Fruit fly (Drosophila melanogaster): Measurements from ENCODE around the gene ERR.

ERR gene

DNA sequence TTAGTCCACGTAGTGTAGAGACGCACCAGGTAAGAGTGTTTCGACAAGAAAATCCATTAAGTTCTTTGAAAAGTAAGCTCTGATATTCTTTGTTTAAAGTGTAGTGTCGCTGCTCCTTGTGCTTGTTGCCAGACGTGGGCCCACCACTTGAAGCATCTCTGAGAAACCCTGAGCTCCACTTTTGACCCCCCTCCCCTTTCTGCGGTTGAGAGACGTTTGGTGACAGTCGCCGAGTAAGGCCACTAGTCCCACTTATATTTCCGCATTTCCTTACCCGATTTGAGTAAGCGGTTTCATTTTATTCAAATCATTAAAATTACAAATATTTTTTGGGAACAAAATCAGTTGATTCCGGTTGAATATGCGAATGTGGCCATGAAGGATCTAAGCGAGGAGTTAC is 25.1 kb upstream of the ERR start, which contains the start of gene CG8006:
Gene CG8006 (plus strand): TSS at position 301 of the 400 bp plus-strand sequence.
- TF ChIP-seq woc (GFP tag; optimal IDR thresholded peaks at IDR 0.05) (no peak), Abd-B (GFP tag; optimal IDR thresholded peaks at IDR 0.05) (no peak), dsf (GFP tag; optimal IDR thresholded peaks at IDR 0.05; ENCODE audit: borderline replicate concordance) (no peak), sage (GFP tag; optimal IDR thresholded peaks at IDR 0.05) (no peak), Dif (GFP tag; optimal IDR thresholded peaks at IDR 0.05; ENCODE audit: partially characterized antibody) (no peak), psq (GFP tag; optimal IDR thresholded peaks at IDR 0.05) (no peak), Vsx2 (GFP tag; optimal IDR thresholded peaks at IDR 0.05; ENCODE audit: partially characterized antibody) (no peak), tai (GFP tag; optimal IDR thresholded peaks at IDR 0.05) (no peak), rgr (GFP tag; optimal IDR thresholded peaks at IDR 0.05) (no peak), Hnf4 (GFP tag; optimal IDR thresholded peaks at IDR 0.05) (no peak), OdsH (GFP tag; optimal IDR thresholded peaks at IDR 0.05) (no peak), Sp1 (GFP tag; optimal IDR thresholded peaks at IDR 0.05) (no peak), CG32264 (GFP tag; optimal IDR thresholded peaks at IDR 0.05) (no peak), HLH106 (tag; optimal IDR thresholded peaks at IDR 0.05) (no peak), N (GFP tag; optimal IDR thresholded peaks at IDR 0.05) (no peak), jim (GFP tag; optimal IDR thresholded peaks at IDR 0.05) (no peak), pan (optimal IDR thresholded peaks at IDR 0.05) (no peak), brk (GFP tag; optimal IDR thresholded peaks at IDR 0.05) (no peak)

DNA sequence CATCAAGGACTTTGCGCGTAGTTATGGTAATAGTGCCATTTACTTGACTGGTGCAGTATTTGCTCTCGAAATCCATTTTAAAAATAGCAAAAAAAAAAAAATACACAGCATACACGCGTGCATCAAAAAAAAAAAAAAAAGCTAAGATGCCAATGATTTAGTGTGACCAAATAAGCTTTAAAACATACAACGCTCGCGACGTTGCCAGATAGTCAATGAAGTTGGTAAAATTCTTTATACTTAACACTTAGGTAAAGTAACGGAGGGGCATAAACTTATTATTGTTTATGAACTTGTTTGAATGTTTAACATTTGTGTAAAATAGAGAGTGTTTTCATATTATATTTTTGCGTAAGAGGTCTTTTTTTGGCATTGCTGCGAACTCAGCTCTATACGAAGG is 24.1 kb upstream of the ERR start, which contains the start of gene tut:
Gene tut (minus strand): TSS at position 148 of the 400 bp plus-strand sequence.
- TF ChIP-seq Hnf4 (GFP tag; optimal IDR thresholded peaks at IDR 0.05) (no peak), dl (GFP tag; optimal IDR thresholded peaks at IDR 0.05; ENCODE audit: insufficient read depth in 1 of 2, partially characterized antibody in 2 of 2) (no peak), Myc (optimal IDR thresholded peaks at IDR 0.05) (no peak)

DNA sequence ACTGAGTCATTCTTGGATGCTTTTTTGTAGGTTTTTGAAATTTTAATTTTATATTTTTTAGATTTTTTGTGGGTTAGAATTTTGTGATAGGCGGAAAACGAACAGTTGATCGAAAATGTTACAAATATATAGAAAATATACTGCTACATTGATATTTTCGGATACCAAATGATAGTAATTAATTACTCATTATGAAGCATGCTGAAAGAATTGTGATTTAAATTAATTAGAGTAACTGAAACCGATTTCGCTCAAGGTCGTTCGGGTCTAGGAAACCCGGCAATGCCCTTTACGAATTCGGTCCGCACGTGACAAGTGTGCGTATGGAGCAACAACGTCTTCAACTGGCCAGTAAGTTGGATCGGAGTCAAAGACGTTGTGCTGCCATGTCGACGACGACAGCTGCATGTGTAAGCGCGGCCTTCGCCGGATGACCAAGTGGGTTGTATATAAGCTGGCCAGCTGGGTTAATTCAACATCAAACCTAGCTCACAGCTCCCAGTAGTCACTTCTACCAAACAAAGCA is 15.9 kb upstream of the ERR start, which contains the start of the genes CG7366 and CG13679:
Gene CG7366 (minus strand): TSS at position 101 of the 526 bp plus-strand sequence.
Gene CG13679 (plus strand): TSS at position 476 of the 526 bp plus-strand sequence.
- TF ChIP-seq Hr78 (GFP tag; optimal IDR thresholded peaks at IDR 0.05) (no peak), HLH106 (tag; optimal IDR thresholded peaks at IDR 0.05) (no peak), tai (GFP tag; optimal IDR thresholded peaks at IDR 0.05) (no peak), CrebA (GFP tag; optimal IDR thresholded peaks at IDR 0.05; ENCODE audit: borderline replicate concordance) (no peak), dl (GFP tag; optimal IDR thresholded peaks at IDR 0.05; ENCODE audit: insufficient read depth in 1 of 2, partially characterized antibody in 2 of 2) (no peak)

DNA sequence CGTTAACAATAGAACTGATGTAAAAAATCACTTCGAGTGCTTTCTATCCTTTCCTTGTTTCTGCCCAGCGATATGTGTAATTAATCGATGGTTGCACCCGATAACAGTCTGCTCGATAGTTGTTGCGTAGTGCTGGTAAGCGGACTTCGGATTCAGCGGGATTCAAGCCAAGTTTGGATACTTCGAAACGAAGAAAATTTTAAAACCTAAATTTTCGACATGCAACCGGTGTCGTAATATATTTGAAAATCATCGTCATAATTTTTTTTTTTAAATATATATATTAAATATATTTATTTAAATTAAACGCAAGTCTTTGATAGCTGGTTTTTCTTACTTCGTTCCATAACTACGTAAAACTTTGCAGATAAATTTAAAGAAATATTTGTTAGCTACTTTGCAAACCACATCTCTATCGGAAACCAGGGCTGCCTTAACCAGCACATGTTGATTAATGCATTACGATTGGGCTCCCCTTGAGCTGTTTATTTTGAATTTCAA is 11.4 kb upstream of the ERR start, which contains the start of the genes UbcE2M and Dhps:
Gene UbcE2M (minus strand): TSS at position 209 of the 501 bp plus-strand sequence.
Gene Dhps (plus strand): TSS at position 429 of the 501 bp plus-strand sequence.
- no peak for TF ChIP-seq Vsx2 (GFP tag; optimal IDR thresholded peaks at IDR 0.05; ENCODE audit: partially characterized antibody)
- TF ChIP-seq Mio (GFP tag; optimal IDR thresholded peaks at IDR 0.05): no peak
- TF ChIP-seq ey (GFP tag; optimal IDR thresholded peaks at IDR 0.05): peak; percentile 54
- TF ChIP-seq tai (GFP tag; optimal IDR thresholded peaks at IDR 0.05): no peak
- no peak for TF ChIP-seq sage (GFP tag; optimal IDR thresholded peaks at IDR 0.05)
- peak; percentile 42 for TF ChIP-seq br (GFP tag; optimal IDR thresholded peaks at IDR 0.05)
- peak; percentile 78 for TF ChIP-seq psq (GFP tag; optimal IDR thresholded peaks at IDR 0.05)
- peak in 1 of 2 experiments; percentile 77 for TF ChIP-seq foxo (GFP tag; optimal IDR thresholded peaks at IDR 0.05)
- TF ChIP-seq CG9705 (GFP tag; optimal IDR thresholded peaks at IDR 0.05): peak; percentile 67
- no peak for TF ChIP-seq jim (GFP tag; optimal IDR thresholded peaks at IDR 0.05)
- TF ChIP-seq sv (GFP tag; optimal IDR thresholded peaks at IDR 0.05): no peak
- peak; percentile 68 for TF ChIP-seq h (GFP tag; optimal IDR thresholded peaks at IDR 0.05)
- peak; percentile 79 for TF ChIP-seq HLH106 (tag; optimal IDR thresholded peaks at IDR 0.05)
- TF ChIP-seq dsf (GFP tag; optimal IDR thresholded peaks at IDR 0.05; ENCODE audit: borderline replicate concordance): no peak
- peak; percentile 40 for TF ChIP-seq Hr83 (GFP tag; optimal IDR thresholded peaks at IDR 0.05; ENCODE audit: poor library complexity, severe bottlenecking)
- no peak for TF ChIP-seq Rel (GFP tag; optimal IDR thresholded peaks at IDR 0.05)
- no peak for TF ChIP-seq Rel (tag; optimal IDR thresholded peaks at IDR 0.05)
- no peak for TF ChIP-seq pan (optimal IDR thresholded peaks at IDR 0.05)
- peak; percentile 86 for TF ChIP-seq dmrt93B (GFP tag; optimal IDR thresholded peaks at IDR 0.05)
- peak; percentile 46 for TF ChIP-seq woc (GFP tag; optimal IDR thresholded peaks at IDR 0.05)
- no peak for TF ChIP-seq N (GFP tag; optimal IDR thresholded peaks at IDR 0.05)
- TF ChIP-seq fru (GFP tag; optimal IDR thresholded peaks at IDR 0.05): no peak
- TF ChIP-seq Dif (GFP tag; optimal IDR thresholded peaks at IDR 0.05; ENCODE audit: partially characterized antibody): no peak
- TF ChIP-seq Jra (GFP tag; optimal IDR thresholded peaks at IDR 0.05): no peak
- no peak for TF ChIP-seq Hr78 (GFP tag; optimal IDR thresholded peaks at IDR 0.05)
- TF ChIP-seq CG32264 (GFP tag; optimal IDR thresholded peaks at IDR 0.05): no peak
- TF ChIP-seq rgr (GFP tag; optimal IDR thresholded peaks at IDR 0.05): peak; percentile 72
- no peak for TF ChIP-seq CrebA (GFP tag; optimal IDR thresholded peaks at IDR 0.05; ENCODE audit: borderline replicate concordance)
- no peak for TF ChIP-seq Dfd (GFP tag; optimal IDR thresholded peaks at IDR 0.05)
- TF ChIP-seq brk (GFP tag; optimal IDR thresholded peaks at IDR 0.05): no peak
- no peak for TF ChIP-seq dl (GFP tag; optimal IDR thresholded peaks at IDR 0.05; ENCODE audit: insufficient read depth in 1 of 2, partially characterized antibody in 2 of 2)
- TF ChIP-seq Hnf4 (GFP tag; optimal IDR thresholded peaks at IDR 0.05): no peak
- peak; percentile 61 for TF ChIP-seq OdsH (GFP tag; optimal IDR thresholded peaks at IDR 0.05)
- TF ChIP-seq usp (GFP tag; optimal IDR thresholded peaks at IDR 0.05): no peak
- TF ChIP-seq Sp1 (GFP tag; optimal IDR thresholded peaks at IDR 0.05): peak; percentile 76
- no peak for TF ChIP-seq lola (GFP tag; optimal IDR thresholded peaks at IDR 0.05)
- no peak for TF ChIP-seq Abd-B (GFP tag; optimal IDR thresholded peaks at IDR 0.05)
- TF ChIP-seq Myc (optimal IDR thresholded peaks at IDR 0.05): peak; percentile 90
- peak; percentile 0 for TF ChIP-seq GATAd (GFP tag; optimal IDR thresholded peaks at IDR 0.05)
